Fruit fly (Drosophila melanogaster) whole organism, prepupa: ENCODE measurements around the gene EMC3.

Experiments used
- Blimp-1 ChIP-seq: fragments of 200-800 bp; sonication (Bioruptor generic); optimal IDR thresholded peaks from 3 replicates; lab custom pipeline; 2017; ENCODE audit warnings: missing biosample characterization, missing genetic modification characterization, mild to moderate bottlenecking, moderate library complexity, missing genetic modification reagents
- CG10631 ChIP-seq: fragments of 200-800 bp; sonication (Bioruptor generic); optimal IDR thresholded peaks from 2 replicates; lab custom pipeline; 2016; ENCODE audit warnings: missing biosample characterization, missing genetic modification characterization
- CG10669 ChIP-seq: fragments of 200-800 bp; sonication (Bioruptor generic); optimal IDR thresholded peaks from 3 replicates; lab custom pipeline; 2018; ENCODE audit warnings: missing biosample characterization, mild to moderate bottlenecking, missing genetic modification characterization, moderate library complexity
- CG11294 ChIP-seq: fragments of 200-800 bp; sonication (Bioruptor generic); IDR thresholded peaks from 2 replicates; pipeline ENCODE4 v1.3.6; 2022; ENCODE audit warnings: missing biosample characterization, missing genetic modification characterization
- CG11762 ChIP-seq: fragments of 200-800 bp; sonication (Bioruptor generic); optimal IDR thresholded peaks from 3 replicates; lab custom pipeline; 2016; ENCODE audit warnings: missing biosample characterization, missing genetic modification characterization; ENCODE audit not compliant: insufficient read depth
- CG11902 ChIP-seq: fragments of 200-800 bp; sonication (Bioruptor generic); optimal IDR thresholded peaks from 3 replicates; lab custom pipeline; 2016; ENCODE audit warnings: missing biosample characterization, missing genetic modification characterization
- CG1621 ChIP-seq: fragments of 200-800 bp; sonication (Bioruptor generic); optimal IDR thresholded peaks from 3 replicates; lab custom pipeline; 2018; ENCODE audit warnings: missing biosample characterization, mild to moderate bottlenecking, missing genetic modification characterization
- CG31627 ChIP-seq: fragments of 200-800 bp; sonication (Bioruptor generic); optimal IDR thresholded peaks from 3 replicates; lab custom pipeline; 2016; ENCODE audit warnings: missing biosample characterization, missing genetic modification characterization
- CG32006 ChIP-seq: fragments of 200-800 bp; sonication (Bioruptor generic); optimal IDR thresholded peaks from 3 replicates; lab custom pipeline; 2017; ENCODE audit warnings: missing biosample characterization, mild to moderate bottlenecking, missing genetic modification characterization
- CG34406 ChIP-seq: fragments of 200-800 bp; sonication (Bioruptor generic); optimal IDR thresholded peaks from 3 replicates; lab custom pipeline; 2016; ENCODE audit warnings: missing biosample characterization, missing genetic modification characterization
- CG6163 ChIP-seq: fragments of 200-800 bp; sonication (Bioruptor generic); IDR thresholded peaks from 3 replicates; pipeline ENCODE4 v1.3.6; 2022; ENCODE audit warnings: missing biosample characterization, missing genetic modification characterization
- CG6276 ChIP-seq: fragments of 200-800 bp; sonication (Bioruptor generic); optimal IDR thresholded peaks from 2 replicates; lab custom pipeline; 2017; ENCODE audit warnings: missing biosample characterization, mild to moderate bottlenecking, missing genetic modification characterization
- CG6808 ChIP-seq: fragments of 200-800 bp; sonication (Bioruptor generic); optimal IDR thresholded peaks from 3 replicates; lab custom pipeline; 2017; ENCODE audit warnings: missing biosample characterization, missing genetic modification characterization, mild to moderate bottlenecking, moderate library complexity, missing genetic modification reagents
- CG6854 ChIP-seq: fragments of 200-800 bp; sonication (Bioruptor generic); optimal IDR thresholded peaks from 2 replicates; lab custom pipeline; 2017; ENCODE audit warnings: missing biosample characterization, mild to moderate bottlenecking, missing genetic modification characterization
- CG7368 ChIP-seq: fragments of 200-800 bp; sonication (Bioruptor generic); optimal IDR thresholded peaks from 3 replicates; lab custom pipeline; 2016; ENCODE audit warnings: missing biosample characterization, missing genetic modification characterization
- CG8632 ChIP-seq: fragments of 200-800 bp; sonication (Bioruptor generic); optimal IDR thresholded peaks from 3 replicates; lab custom pipeline; 2016; ENCODE audit warnings: missing biosample characterization, missing genetic modification characterization
- CG9139 ChIP-seq: fragments of 200-800 bp; sonication (Bioruptor generic); optimal IDR thresholded peaks from 3 replicates; lab custom pipeline; 2017; ENCODE audit warnings: missing biosample characterization, mild to moderate bottlenecking, missing genetic modification characterization
- Eip78C ChIP-seq: fragments of 200-800 bp; sonication (Bioruptor generic); peaks from one replicate; lab custom pipeline; 2016; ENCODE audit warnings: missing biosample characterization, missing genetic modification characterization
- Eip93F ChIP-seq: fragments of 200-800 bp; sonication (Bioruptor generic); optimal IDR thresholded peaks from 2 replicates; lab custom pipeline; 2016; ENCODE audit warnings: missing biosample characterization, mild to moderate bottlenecking, missing genetic modification characterization
- Ets21C ChIP-seq: fragments of 200-800 bp; sonication (Bioruptor generic); optimal IDR thresholded peaks from 3 replicates; lab custom pipeline; 2016; ENCODE audit warnings: missing biosample characterization, missing genetic modification characterization
- Hr38 ChIP-seq: sonication (Bioruptor generic); optimal IDR thresholded peaks from 2 replicates; lab custom pipeline; 2016; ENCODE audit warnings: missing biosample characterization, missing genetic modification characterization
- Hr39 ChIP-seq: fragments of 200-800 bp; sonication (Bioruptor generic); optimal IDR thresholded peaks from 2 replicates; lab custom pipeline; 2016; ENCODE audit warnings: missing biosample characterization, missing genetic modification characterization
- Hr4 ChIP-seq: fragments of 200-800 bp; sonication (Bioruptor generic); optimal IDR thresholded peaks from 3 replicates; lab custom pipeline; 2016; ENCODE audit warnings: missing biosample characterization, missing genetic modification characterization
- Lpt ChIP-seq: fragments of 200-800 bp; sonication (Bioruptor generic); optimal IDR thresholded peaks from 3 replicates; lab custom pipeline; 2016; ENCODE audit warnings: missing biosample characterization, missing genetic modification characterization
- Met ChIP-seq: fragments of 200-800 bp; sonication (Bioruptor generic); optimal IDR thresholded peaks from 3 replicates; lab custom pipeline; 2016; ENCODE audit warnings: missing biosample characterization, missing genetic modification characterization
- OdsH ChIP-seq: fragments of 200-800 bp; sonication (Bioruptor generic); optimal IDR thresholded peaks from 3 replicates; lab custom pipeline; 2016; ENCODE audit warnings: missing biosample characterization, missing genetic modification characterization
- Smox ChIP-seq: fragments of 200-800 bp; sonication (Bioruptor generic); optimal IDR thresholded peaks from 3 replicates; lab custom pipeline; 2016; ENCODE audit warnings: missing biosample characterization, missing genetic modification characterization
- Sox102F ChIP-seq: fragments of 200-800 bp; sonication (Bioruptor generic); optimal IDR thresholded peaks from 2 replicates; lab custom pipeline; 2016; ENCODE audit warnings: missing biosample characterization, mild to moderate bottlenecking, missing genetic modification characterization
- Sox14 ChIP-seq: fragments of 200-800 bp; sonication (Bioruptor generic); optimal IDR thresholded peaks from 3 replicates; lab custom pipeline; 2016; ENCODE audit warnings: missing biosample characterization, missing genetic modification characterization
- achi ChIP-seq: fragments of 200-800 bp; sonication (Bioruptor generic); optimal IDR thresholded peaks from 3 replicates; lab custom pipeline; 2016; ENCODE audit warnings: missing biosample characterization, missing genetic modification characterization
- acj6 ChIP-seq: fragments of 200-800 bp; sonication (Bioruptor generic); optimal IDR thresholded peaks from 3 replicates; lab custom pipeline; 2016; ENCODE audit warnings: missing biosample characterization, missing genetic modification characterization
- cyc ChIP-seq: fragments of 200-800 bp; sonication (Bioruptor generic); optimal IDR thresholded peaks from 3 replicates; lab custom pipeline; 2016; ENCODE audit warnings: missing biosample characterization, missing genetic modification characterization
- dac ChIP-seq: fragments of 200-800 bp; sonication (Bioruptor generic); optimal IDR thresholded peaks from 2 replicates; lab custom pipeline; 2017; ENCODE audit warnings: missing biosample characterization, mild to moderate bottlenecking, missing genetic modification characterization
- eg ChIP-seq: fragments of 200-800 bp; sonication (Bioruptor generic); IDR thresholded peaks from 3 replicates; pipeline ENCODE4 v1.3.6; 2022; ENCODE audit warnings: missing biosample characterization, missing genetic modification characterization
- esn ChIP-seq: fragments of 200-800 bp; sonication (Bioruptor generic); optimal IDR thresholded peaks from 2 replicates; lab custom pipeline; 2016; ENCODE audit warnings: missing biosample characterization, mild to moderate bottlenecking, missing genetic modification characterization, moderate library complexity
- fd59A ChIP-seq: fragments of 200-800 bp; sonication (Bioruptor generic); optimal IDR thresholded peaks from 2 replicates; lab custom pipeline; 2017; ENCODE audit warnings: missing biosample characterization, mild to moderate bottlenecking, missing genetic modification characterization, missing genetic modification reagents
- fd85E ChIP-seq: fragments of 200-800 bp; sonication (Bioruptor generic); optimal IDR thresholded peaks from 3 replicates; lab custom pipeline; 2016; ENCODE audit warnings: missing biosample characterization, missing genetic modification characterization
- fkh ChIP-seq: fragments of 200-800 bp; sonication (Bioruptor generic); optimal IDR thresholded peaks from 3 replicates; lab custom pipeline; 2017; ENCODE audit warnings: missing biosample characterization, mild to moderate bottlenecking, missing genetic modification characterization, moderate library complexity
- net ChIP-seq: fragments of 200-800 bp; sonication (Bioruptor generic); optimal IDR thresholded peaks from 3 replicates; lab custom pipeline; 2016; ENCODE audit warnings: missing biosample characterization, missing genetic modification characterization
- pdm3 ChIP-seq: fragments of 200-800 bp; sonication (Bioruptor generic); optimal IDR thresholded peaks from 3 replicates; lab custom pipeline; 2016; ENCODE audit warnings: missing biosample characterization, missing genetic modification characterization
- salr ChIP-seq, 2 experiments: fragments of 200-800 bp; sonication (Bioruptor generic); optimal IDR thresholded peaks; 3 replicates each; lab custom pipeline; 2016 to 2018; ENCODE audit warnings: missing biosample characterization in 2 of 2, missing genetic modification characterization in 2 of 2, mild to moderate bottlenecking in 1 of 2
- spab ChIP-seq: fragments of 200-800 bp; sonication (Bioruptor generic); optimal IDR thresholded peaks from 2 replicates; lab custom pipeline; 2017; ENCODE audit warnings: missing biosample characterization, mild to moderate bottlenecking, missing genetic modification characterization, missing genetic modification reagents
- ss ChIP-seq, 2 experiments: fragments of 200-800 bp; sonication (Bioruptor generic); optimal IDR thresholded peaks; 2 replicates in 1 of 2; 3 replicates in 1 of 2; lab custom pipeline; 2017 to 2018; ENCODE audit warnings: mild to moderate bottlenecking in 2 of 2, missing biosample characterization in 2 of 2, missing genetic modification characterization in 2 of 2, moderate library complexity in 1 of 2
- svp ChIP-seq: fragments of 200-800 bp; sonication (Bioruptor generic); peaks from one replicate; lab custom pipeline; 2016; ENCODE audit warnings: missing biosample characterization, missing genetic modification characterization
- topi ChIP-seq: fragments of 200-800 bp; sonication (Bioruptor generic); optimal IDR thresholded peaks from 3 replicates; lab custom pipeline; 2016; ENCODE audit warnings: missing biosample characterization, missing genetic modification characterization
- vri ChIP-seq: fragments of 200-800 bp; sonication (Bioruptor generic); optimal IDR thresholded peaks from 3 replicates; lab custom pipeline; 2016; ENCODE audit warnings: missing biosample characterization, mild to moderate bottlenecking, missing genetic modification characterization

EMC3 gene

dm6 chr2L:10752668-10753067 is 20.4 kb upstream of the EMC3 start:
- no peak for TF ChIP-seq fkh
- TF ChIP-seq CG8632 (GFP tag; lab: Kevin White, UChicago): no peak
- TF ChIP-seq Sox102F: no peak
- no peak for TF ChIP-seq cyc (GFP tag; lab: Kevin White, UChicago)
- peak; percentile 21 for TF ChIP-seq CG6276 (GFP tag; lab: Kevin White, UChicago)
- TF ChIP-seq CG7368 (GFP tag; lab: Kevin White, UChicago): no peak
- no peak for TF ChIP-seq CG11902 (GFP tag; lab: Kevin White, UChicago)
- TF ChIP-seq CG10669 (GFP tag; lab: Kevin White, UChicago): no peak
- TF ChIP-seq vri (GFP tag; lab: Kevin White, UChicago): no peak
- TF ChIP-seq Eip78C (GFP tag; lab: Kevin White, UChicago): peak; percentile 33
- no peak for TF ChIP-seq Eip93F
- TF ChIP-seq dac: no peak
- TF ChIP-seq net (GFP tag; lab: Kevin White, UChicago): no peak
- TF ChIP-seq CG6808 (GFP tag; lab: Kevin White, UChicago): no peak
- no peak for TF ChIP-seq CG34406 (GFP tag; lab: Kevin White, UChicago)
- TF ChIP-seq Met: no peak
- TF ChIP-seq topi (GFP tag; lab: Kevin White, UChicago): no peak
- TF ChIP-seq CG6163 (GFP tag; lab: Robert Waterston, UW): no peak
- no peak for TF ChIP-seq pdm3
- no peak for TF ChIP-seq CG1621 (tag; lab: Kevin White, UChicago)
- no peak for TF ChIP-seq CG9139 (GFP tag; lab: Kevin White, UChicago)
- TF ChIP-seq Smox (GFP tag; lab: Kevin White, UChicago): no peak
- TF ChIP-seq Hr39: no peak
- no peak for TF ChIP-seq Ets21C
- TF ChIP-seq CG32006 (GFP tag; lab: Kevin White, UChicago): peak; percentile 10
- TF ChIP-seq CG10631 (GFP tag; lab: Kevin White, UChicago): no peak
- TF ChIP-seq svp (GFP tag; lab: Kevin White, UChicago): peak; percentile 91
- TF ChIP-seq eg (GFP tag; lab: Robert Waterston, UW): no peak
- no peak for TF ChIP-seq OdsH
- no peak for TF ChIP-seq CG11762 (GFP tag; lab: Kevin White, UChicago)

- TF ChIP-seq fd59A (GFP tag; lab: Kevin White, UChicago) (peak; percentile 12), CG6276 (GFP tag; lab: Kevin White, UChicago) (peak; percentile 71), Lpt (GFP tag; lab: Kevin White, UChicago) (peak; percentile 58), Hr39 (no peak), dac (peak; percentile 50), Smox (GFP tag; lab: Kevin White, UChicago) (no peak), CG6808 (GFP tag; lab: Kevin White, UChicago) (peak; percentile 13), Eip78C (GFP tag; lab: Kevin White, UChicago) (peak; percentile 78), acj6 (no peak), CG31627 (GFP tag; lab: Kevin White, UChicago) (no peak), CG32006 (GFP tag; lab: Kevin White, UChicago) (peak; percentile 87), Met (no peak), Eip93F (no peak), eg (GFP tag; lab: Robert Waterston, UW) (peak; percentile 63), topi (GFP tag; lab: Kevin White, UChicago) (no peak), CG34406 (GFP tag; lab: Kevin White, UChicago) (no peak), Sox14 (GFP tag; lab: Kevin White, UChicago) (peak; percentile 9), spab (no peak), vri (GFP tag; lab: Kevin White, UChicago) (no peak), ss (GFP tag; optimal IDR thresholded peaks at IDR 0.05; lab: Kevin White, UChicago) (no peak), Blimp-1 (GFP tag; lab: Kevin White, UChicago) (no peak), Hr38 (GFP tag; lab: Kevin White, UChicago) (no peak), OdsH (peak; percentile 44), CG6854 (GFP tag; lab: Kevin White, UChicago) (no peak), esn (GFP tag; lab: Kevin White, UChicago) (no peak), CG11902 (GFP tag; lab: Kevin White, UChicago) (no peak), fd85E (GFP tag; lab: Kevin White, UChicago) (no peak), CG11294 (peak; percentile 51; the same call in 1 of the 2 replicates), salr (GFP tag; optimal IDR thresholded peaks at IDR 0.05; lab: Kevin White, UChicago) (peak in 1 of 2 experiments; percentile 55), achi (peak; percentile 36), CG10669 (GFP tag; lab: Kevin White, UChicago) (no peak), CG6163 (GFP tag; lab: Robert Waterston, UW) (peak; percentile 22; the same call in 1 of the 3 replicates), fkh (peak; percentile 99), CG7368 (GFP tag; lab: Kevin White, UChicago) (no peak), Hr4 (GFP tag; lab: Kevin White, UChicago) (peak; percentile 74), CG10631 (GFP tag; lab: Kevin White, UChicago) (peak; percentile 20)
Observed at dm6 chr2L:10751879-10752620, 19.8 kb upstream of the EMC3 start.
